Fruit fly (Drosophila melanogaster): ENCODE data around the gene sbm.

The sbm gene

dm6 chrX:14621464-14621863, 19.1 kb upstream of the sbm start (continued):
- peak; percentile 11 for TF ChIP-seq fd96Cb (tag; optimal IDR thresholded peaks at IDR 0.05)
- no peak for TF ChIP-seq CG30431 (GFP tag; optimal IDR thresholded peaks at IDR 0.05)
- no peak for TF ChIP-seq yki (optimal IDR thresholded peaks at IDR 0.05)
- no peak for TF ChIP-seq lilli (GFP tag; optimal IDR thresholded peaks at IDR 0.05)
- no peak for TF ChIP-seq Fer2 (tag; optimal IDR thresholded peaks at IDR 0.05)
- no peak for TF ChIP-seq CG4707 (GFP tag; optimal IDR thresholded peaks at IDR 0.05)
- TF ChIP-seq dpn (GFP tag; optimal IDR thresholded peaks at IDR 0.05), result peak in 1 of 2 experiments; percentile 15
- TF ChIP-seq ttk (GFP tag; IDR thresholded peaks at IDR 0.05), result no peak
- no peak for TF ChIP-seq Bdp1 (GFP tag; optimal IDR thresholded peaks at IDR 0.05)
- no peak for TF ChIP-seq CG13123 (GFP tag; optimal IDR thresholded peaks at IDR 0.05)
- no peak for TF ChIP-seq org-1 (GFP tag; optimal IDR thresholded peaks at IDR 0.05)
- no peak for TF ChIP-seq Eip74EF (GFP tag; optimal IDR thresholded peaks at IDR 0.05)
- TF ChIP-seq Med (GFP tag), result peak; percentile 66
- TF ChIP-seq ap (GFP tag; IDR thresholded peaks at IDR 0.05), result no peak
- no peak for TF ChIP-seq tgo (GFP tag; IDR thresholded peaks at IDR 0.05)
- TF ChIP-seq Awh (GFP tag; IDR thresholded peaks at IDR 0.05), result 0 out of 2 replicates have a peak, but pooled peaks have one; percentile 36
- peak; percentile 4 for TF ChIP-seq ind (GFP tag; optimal IDR thresholded peaks at IDR 0.05)
- TF ChIP-seq CG1602 (GFP tag; optimal IDR thresholded peaks at IDR 0.05), result no peak
- no peak for TF ChIP-seq CG14710 (tag; optimal IDR thresholded peaks at IDR 0.05)
- no peak for TF ChIP-seq CG7271 (tag; optimal IDR thresholded peaks at IDR 0.05)
- TF ChIP-seq lov (optimal IDR thresholded peaks at IDR 0.05), result no peak
- TF ChIP-seq lov (GFP tag; IDR thresholded peaks at IDR 0.05), result no peak
- TF ChIP-seq CG8281 (tag; optimal IDR thresholded peaks at IDR 0.05), result no peak
- TF ChIP-seq B-H1 (GFP tag; IDR thresholded peaks at IDR 0.05), result no peak
- TF ChIP-seq CG3065 (GFP tag; optimal IDR thresholded peaks at IDR 0.05), result no peak
- TF ChIP-seq Lpt (GFP tag; optimal IDR thresholded peaks at IDR 0.05), result no peak
- peak; percentile 64 for TF ChIP-seq Ets65A (GFP tag)
- no peak for TF ChIP-seq CG16863 (GFP tag; optimal IDR thresholded peaks at IDR 0.05)
- TF ChIP-seq CG14014 (GFP tag; IDR thresholded peaks at IDR 0.05), result no peak
- peak; percentile 12 for TF ChIP-seq grau (tag; optimal IDR thresholded peaks at IDR 0.05)
- TF ChIP-seq hkb (optimal IDR thresholded peaks at IDR 0.05), result no peak
- TF ChIP-seq hkb (GFP tag; IDR thresholded peaks at IDR 0.05), result 0 out of 2 replicates have a peak, but pooled peaks have one; percentile 10
- TF ChIP-seq Chrac-16 (GFP tag; optimal IDR thresholded peaks at IDR 0.05), result no peak
- no peak for TF ChIP-seq lbe (GFP tag; optimal IDR thresholded peaks at IDR 0.05)
- TF ChIP-seq CG2678 (tag; optimal IDR thresholded peaks at IDR 0.05), result no peak
- no peak for TF ChIP-seq prd (optimal IDR thresholded peaks at IDR 0.05)
- TF ChIP-seq prd (GFP tag; IDR thresholded peaks at IDR 0.05), result peak; percentile 52; the same call in 1 of the 3 replicates
- TF ChIP-seq CG8089 (GFP tag; optimal IDR thresholded peaks at IDR 0.05), result no peak
- no peak for TF ChIP-seq CG30403 (GFP tag; optimal IDR thresholded peaks at IDR 0.05)
- no peak for TF ChIP-seq nerfin-2 (GFP tag; IDR thresholded peaks at IDR 0.05; ENCODE audit: partially characterized antibody)
- no peak for TF ChIP-seq CG17385 (GFP tag; optimal IDR thresholded peaks at IDR 0.05)
- TF ChIP-seq sisA (GFP tag; IDR thresholded peaks at IDR 0.05), result peak; percentile 12; the same call in 1 of the 2 replicates
- no peak for TF ChIP-seq ro (GFP tag; IDR thresholded peaks at IDR 0.05)
- TF ChIP-seq run (tag; optimal IDR thresholded peaks at IDR 0.05), result no peak
- peak; percentile 6 for TF ChIP-seq CG7839 (tag; optimal IDR thresholded peaks at IDR 0.05)
- no peak for TF ChIP-seq CG2199 (GFP tag; IDR thresholded peaks at IDR 0.05)
- no peak for TF ChIP-seq CG13894 (tag; optimal IDR thresholded peaks at IDR 0.05)
- no peak for TF ChIP-seq Taf1 (GFP tag; IDR thresholded peaks at IDR 0.05)
- TF ChIP-seq CG32767 (GFP tag; IDR thresholded peaks at IDR 0.05), result no peak
- no peak for TF ChIP-seq CG3407 (GFP tag; optimal IDR thresholded peaks at IDR 0.05)
- peak; percentile 24 for TF ChIP-seq Sox102F (GFP tag; optimal IDR thresholded peaks at IDR 0.05)
- no peak for TF ChIP-seq wor (GFP tag; IDR thresholded peaks at IDR 0.05)
- TF ChIP-seq CG2875 (GFP tag; optimal IDR thresholded peaks at IDR 0.05), result no peak
